Worm (Caenorhabditis elegans): Measurements from ENCODE around the gene idpb-1.

- no peak for TF ChIP-seq unc-62 (GFP tag; optimal IDR thresholded peaks at IDR 0.05)
- TF ChIP-seq elt-3 (tag; optimal IDR thresholded peaks at IDR 0.05): no peak
- no peak for TF ChIP-seq nhr-2 (tag; optimal IDR thresholded peaks at IDR 0.05)
- no peak for TF ChIP-seq nhr-237 (tag; optimal IDR thresholded peaks at IDR 0.05)
- no peak for TF ChIP-seq pha-4 (tag; optimal IDR thresholded peaks at IDR 0.05)
- TF ChIP-seq nhr-12 (tag; optimal IDR thresholded peaks at IDR 0.05): no peak
These were observed 30.5 kb upstream of the idpb-1 start, which contains the start of gene C27A2.7 for ce11 chrII:5071265-5071664.
